Worm (Caenorhabditis elegans) whole organism, mixed stage, embryonic: ENCODE data around the gene npr-33.
A peak's percentile ranks its signal among the peaks of the same experiment; 100 is the strongest.

Experiments
- lin-32 ChIP-seq: fragments of 200-800 bp; sonication (Bioruptor generic); optimal IDR thresholded peaks from 2 replicates; lab custom pipeline; 2018; ENCODE audit warnings: mild to moderate bottlenecking, missing genetic modification characterization, missing compliant biosample characterization
- lsy-2 ChIP-seq: fragments of 150-350 bp; optimal IDR thresholded peaks from 2 replicates; lab custom pipeline; 2014; ENCODE audit warnings: missing biosample characterization, missing genetic modification characterization
- mls-2 ChIP-seq: sonication (generic microtip); optimal IDR thresholded peaks from 2 replicates; lab custom pipeline; 2016; ENCODE audit warnings: mild to moderate bottlenecking, missing genetic modification characterization, moderate library complexity, missing compliant biosample characterization
- nhr-12 ChIP-seq: fragments of 150-350 bp; optimal IDR thresholded peaks from 2 replicates; lab custom pipeline; 2014; ENCODE audit warnings: missing biosample characterization, missing genetic modification characterization
- nhr-2 ChIP-seq: fragments of 150-350 bp; optimal IDR thresholded peaks from 2 replicates; lab custom pipeline; 2014; ENCODE audit warnings: missing biosample characterization, missing genetic modification characterization
- nhr-237 ChIP-seq: fragments of 150-350 bp; optimal IDR thresholded peaks from 2 replicates; lab custom pipeline; 2014; ENCODE audit warnings: missing biosample characterization, missing genetic modification characterization
- unc-62 ChIP-seq: fragments of 150-350 bp; optimal IDR thresholded peaks from 2 replicates; lab custom pipeline; 2014; ENCODE audit warnings: missing biosample characterization, missing genetic modification reagents, missing genetic modification characterization
- ztf-11 ChIP-seq: fragments of 150-350 bp; optimal IDR thresholded peaks from 2 replicates; lab custom pipeline; 2014; ENCODE audit warnings: missing biosample characterization, missing genetic modification characterization

DNA sequence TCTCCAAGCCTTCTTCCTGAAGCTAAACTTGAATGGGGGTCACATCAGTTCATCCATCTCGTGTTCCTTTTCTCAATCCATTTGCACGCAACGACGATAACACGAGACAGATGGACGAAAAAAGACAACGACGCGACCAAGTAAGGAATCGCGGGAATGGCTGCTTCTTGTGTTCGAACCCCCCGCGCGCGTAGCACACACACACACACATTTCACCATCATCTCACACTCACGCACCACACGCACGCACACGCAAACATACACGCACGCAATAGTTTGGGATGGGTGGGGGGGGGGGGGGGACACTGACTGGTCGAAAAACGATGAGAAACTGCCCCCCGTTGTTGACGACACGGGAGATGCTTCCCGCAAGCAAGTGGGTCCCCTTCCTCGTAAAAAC is 33.5 kb upstream of the npr-33 start:
- TF ChIP-seq unc-62 (GFP tag; lab: Kevin White, UChicago): no peak
- no peak for TF ChIP-seq nhr-12 (tag; lab: Kevin White, UChicago)
- peak; percentile 46 for TF ChIP-seq mls-2 (tag; lab: Kevin White, UChicago)
- no peak for TF ChIP-seq ztf-11
- no peak for TF ChIP-seq nhr-237
- TF ChIP-seq lin-32 (GFP tag; lab: Kevin White, UChicago): no peak
- TF ChIP-seq lsy-2 (tag; lab: Kevin White, UChicago): no peak
- TF ChIP-seq nhr-2: no peak
